Fruit fly (Drosophila melanogaster) whole organism, prepupa: Measurements from ENCODE around the gene CG7685.

Source experiments
- Blimp-1 ChIP-seq: fragments of 200-800 bp; sonication (Bioruptor generic); optimal IDR thresholded peaks from 3 replicates; lab custom pipeline; 2017; ENCODE audit warnings: missing biosample characterization, missing genetic modification characterization, mild to moderate bottlenecking, moderate library complexity, missing genetic modification reagents
- CG10669 ChIP-seq: fragments of 200-800 bp; sonication (Bioruptor generic); optimal IDR thresholded peaks from 3 replicates; lab custom pipeline; 2018; ENCODE audit warnings: missing biosample characterization, mild to moderate bottlenecking, missing genetic modification characterization, moderate library complexity
- CG11294 ChIP-seq: fragments of 200-800 bp; sonication (Bioruptor generic); IDR thresholded peaks from 2 replicates; pipeline ENCODE4 v1.3.6; 2022; ENCODE audit warnings: missing biosample characterization, missing genetic modification characterization
- CG11762 ChIP-seq: fragments of 200-800 bp; sonication (Bioruptor generic); optimal IDR thresholded peaks from 3 replicates; lab custom pipeline; 2016; ENCODE audit warnings: missing biosample characterization, missing genetic modification characterization; ENCODE audit not compliant: insufficient read depth
- CG11902 ChIP-seq: fragments of 200-800 bp; sonication (Bioruptor generic); optimal IDR thresholded peaks from 3 replicates; lab custom pipeline; 2016; ENCODE audit warnings: missing biosample characterization, missing genetic modification characterization
- CG15336 ChIP-seq: fragments of 200-800 bp; sonication (Bioruptor generic); IDR thresholded peaks from 2 replicates; pipeline ENCODE4 v1.3.6; 2022; ENCODE audit warnings: missing biosample characterization, missing genetic modification characterization
- CG16779 ChIP-seq: fragments of 200-800 bp; sonication (Bioruptor generic); optimal IDR thresholded peaks from 3 replicates; lab custom pipeline; 2017; ENCODE audit warnings: missing biosample characterization, mild to moderate bottlenecking, missing genetic modification characterization
- CG3032 ChIP-seq: fragments of 200-800 bp; optimal IDR thresholded peaks from 2 replicates; lab custom pipeline; 2019; ENCODE audit warnings: missing biosample characterization, mild to moderate bottlenecking, missing genetic modification characterization, moderate library complexity
- CG31627 ChIP-seq: fragments of 200-800 bp; sonication (Bioruptor generic); optimal IDR thresholded peaks from 3 replicates; lab custom pipeline; 2016; ENCODE audit warnings: missing biosample characterization, missing genetic modification characterization
- CG32006 ChIP-seq: fragments of 200-800 bp; sonication (Bioruptor generic); optimal IDR thresholded peaks from 3 replicates; lab custom pipeline; 2017; ENCODE audit warnings: missing biosample characterization, mild to moderate bottlenecking, missing genetic modification characterization
- CG6163 ChIP-seq: fragments of 200-800 bp; sonication (Bioruptor generic); IDR thresholded peaks from 3 replicates; pipeline ENCODE4 v1.3.6; 2022; ENCODE audit warnings: missing biosample characterization, missing genetic modification characterization
- CG6276 ChIP-seq: fragments of 200-800 bp; sonication (Bioruptor generic); optimal IDR thresholded peaks from 2 replicates; lab custom pipeline; 2017; ENCODE audit warnings: missing biosample characterization, mild to moderate bottlenecking, missing genetic modification characterization
- CG6792 ChIP-seq: fragments of 200-800 bp; sonication (Bioruptor generic); optimal IDR thresholded peaks from 3 replicates; lab custom pipeline; 2016; ENCODE audit warnings: missing biosample characterization, missing genetic modification characterization
- CG6808 ChIP-seq: fragments of 200-800 bp; sonication (Bioruptor generic); optimal IDR thresholded peaks from 3 replicates; lab custom pipeline; 2017; ENCODE audit warnings: missing biosample characterization, missing genetic modification characterization, mild to moderate bottlenecking, moderate library complexity, missing genetic modification reagents
- CG6854 ChIP-seq: fragments of 200-800 bp; sonication (Bioruptor generic); optimal IDR thresholded peaks from 2 replicates; lab custom pipeline; 2017; ENCODE audit warnings: missing biosample characterization, mild to moderate bottlenecking, missing genetic modification characterization
- CG8119 ChIP-seq: fragments of 200-800 bp; sonication (Bioruptor generic); IDR thresholded peaks from 3 replicates; pipeline ENCODE4 v1.3.6; 2022; ENCODE audit warnings: missing biosample characterization, missing genetic modification characterization
- CG8319 ChIP-seq: fragments of 200-800 bp; sonication (Bioruptor generic); optimal IDR thresholded peaks from 3 replicates; lab custom pipeline; 2016; ENCODE audit warnings: missing biosample characterization, missing genetic modification characterization
- CG8632 ChIP-seq: fragments of 200-800 bp; sonication (Bioruptor generic); optimal IDR thresholded peaks from 3 replicates; lab custom pipeline; 2016; ENCODE audit warnings: missing biosample characterization, missing genetic modification characterization
- Eip75B ChIP-seq: fragments of 200-800 bp; sonication (Bioruptor generic); optimal IDR thresholded peaks from 3 replicates; lab custom pipeline; 2016; ENCODE audit warnings: missing biosample characterization, missing genetic modification characterization
- Eip93F ChIP-seq: fragments of 200-800 bp; sonication (Bioruptor generic); optimal IDR thresholded peaks from 2 replicates; lab custom pipeline; 2016; ENCODE audit warnings: missing biosample characterization, mild to moderate bottlenecking, missing genetic modification characterization
- Ets21C ChIP-seq: fragments of 200-800 bp; sonication (Bioruptor generic); optimal IDR thresholded peaks from 3 replicates; lab custom pipeline; 2016; ENCODE audit warnings: missing biosample characterization, missing genetic modification characterization
- Gug ChIP-seq: fragments of 200-800 bp; sonication (Bioruptor generic); IDR thresholded peaks from 2 replicates; pipeline ENCODE4 v1.3.6; 2022; ENCODE audit warnings: missing biosample characterization, missing genetic modification characterization
- Hr38 ChIP-seq: sonication (Bioruptor generic); optimal IDR thresholded peaks from 2 replicates; lab custom pipeline; 2016; ENCODE audit warnings: missing biosample characterization, missing genetic modification characterization
- Hr39 ChIP-seq: fragments of 200-800 bp; sonication (Bioruptor generic); optimal IDR thresholded peaks from 2 replicates; lab custom pipeline; 2016; ENCODE audit warnings: missing biosample characterization, missing genetic modification characterization
- Met ChIP-seq: fragments of 200-800 bp; sonication (Bioruptor generic); optimal IDR thresholded peaks from 3 replicates; lab custom pipeline; 2016; ENCODE audit warnings: missing biosample characterization, missing genetic modification characterization
- Smox ChIP-seq: fragments of 200-800 bp; sonication (Bioruptor generic); optimal IDR thresholded peaks from 3 replicates; lab custom pipeline; 2016; ENCODE audit warnings: missing biosample characterization, missing genetic modification characterization
- Sox102F ChIP-seq: fragments of 200-800 bp; sonication (Bioruptor generic); optimal IDR thresholded peaks from 2 replicates; lab custom pipeline; 2016; ENCODE audit warnings: missing biosample characterization, mild to moderate bottlenecking, missing genetic modification characterization
- Sox14 ChIP-seq: fragments of 200-800 bp; sonication (Bioruptor generic); optimal IDR thresholded peaks from 3 replicates; lab custom pipeline; 2016; ENCODE audit warnings: missing biosample characterization, missing genetic modification characterization
- Sox15 ChIP-seq: fragments of 200-800 bp; sonication (Bioruptor generic); optimal IDR thresholded peaks from 3 replicates; lab custom pipeline; 2016; ENCODE audit warnings: missing biosample characterization, missing genetic modification characterization
- acj6 ChIP-seq: fragments of 200-800 bp; sonication (Bioruptor generic); optimal IDR thresholded peaks from 3 replicates; lab custom pipeline; 2016; ENCODE audit warnings: missing biosample characterization, missing genetic modification characterization
- cyc ChIP-seq: fragments of 200-800 bp; sonication (Bioruptor generic); optimal IDR thresholded peaks from 3 replicates; lab custom pipeline; 2016; ENCODE audit warnings: missing biosample characterization, missing genetic modification characterization
- dac ChIP-seq: fragments of 200-800 bp; sonication (Bioruptor generic); optimal IDR thresholded peaks from 2 replicates; lab custom pipeline; 2017; ENCODE audit warnings: missing biosample characterization, mild to moderate bottlenecking, missing genetic modification characterization
- dsx ChIP-seq: fragments of 200-800 bp; optimal IDR thresholded peaks from 3 replicates; lab custom pipeline; 2019; ENCODE audit warnings: missing biosample characterization, mild to moderate bottlenecking, missing genetic modification characterization, moderate library complexity; ENCODE audit not compliant: poor library complexity, severe bottlenecking
- eg ChIP-seq: fragments of 200-800 bp; sonication (Bioruptor generic); IDR thresholded peaks from 3 replicates; pipeline ENCODE4 v1.3.6; 2022; ENCODE audit warnings: missing biosample characterization, missing genetic modification characterization
- fd85E ChIP-seq: fragments of 200-800 bp; sonication (Bioruptor generic); optimal IDR thresholded peaks from 3 replicates; lab custom pipeline; 2016; ENCODE audit warnings: missing biosample characterization, missing genetic modification characterization
- lz ChIP-seq: fragments of 200-800 bp; sonication (Bioruptor generic); optimal IDR thresholded peaks from 3 replicates; lab custom pipeline; 2016; ENCODE audit warnings: missing biosample characterization, missing genetic modification characterization
- ss ChIP-seq, 2 experiments: fragments of 200-800 bp; sonication (Bioruptor generic); optimal IDR thresholded peaks; 2 replicates in 1 of 2; 3 replicates in 1 of 2; lab custom pipeline; 2017 to 2018; ENCODE audit warnings: mild to moderate bottlenecking in 2 of 2, missing biosample characterization in 2 of 2, missing genetic modification characterization in 2 of 2, moderate library complexity in 1 of 2
- svp ChIP-seq: fragments of 200-800 bp; sonication (Bioruptor generic); peaks from one replicate; lab custom pipeline; 2016; ENCODE audit warnings: missing biosample characterization, missing genetic modification characterization
- vri ChIP-seq: fragments of 200-800 bp; sonication (Bioruptor generic); optimal IDR thresholded peaks from 3 replicates; lab custom pipeline; 2016; ENCODE audit warnings: missing biosample characterization, mild to moderate bottlenecking, missing genetic modification characterization

Gene CG7685

dm6 chr3R:18402549-18403429 lies 2.0 kb upstream of the CG7685 start, which contains the start of the genes Wdr37 and koko (continued):
- peak; percentile 92 for TF ChIP-seq Eip75B (GFP tag; lab: Kevin White, UChicago)
- TF ChIP-seq Hr39, result peak; percentile 82
- TF ChIP-seq CG32006 (GFP tag; lab: Kevin White, UChicago), result peak; percentile 96
- TF ChIP-seq Sox102F, result peak; percentile 89
- peak; percentile 90 for TF ChIP-seq CG11902 (GFP tag; lab: Kevin White, UChicago)
- TF ChIP-seq CG8319 (GFP tag; lab: Kevin White, UChicago), result peak; percentile 93
- peak; percentile 90 for TF ChIP-seq Met
- TF ChIP-seq eg, result peak; percentile 98
- TF ChIP-seq dac (GFP tag; lab: Kevin White, UChicago), result peak; percentile 78
- TF ChIP-seq fd85E (GFP tag; lab: Kevin White, UChicago), result peak; percentile 78
- peak; percentile 65 for TF ChIP-seq CG6854 (GFP tag; lab: Kevin White, UChicago)
- peak; percentile 98 for TF ChIP-seq CG15336 (GFP tag; lab: Robert Waterston, UW)
- peak; percentile 93 for TF ChIP-seq Smox (GFP tag; lab: Kevin White, UChicago)
- TF ChIP-seq CG31627 (GFP tag; lab: Kevin White, UChicago), result peak; percentile 89
- peak; percentile 94 for TF ChIP-seq cyc (GFP tag; lab: Kevin White, UChicago)
- peak; percentile 94 for TF ChIP-seq CG6792 (GFP tag; lab: Kevin White, UChicago)
- peak; percentile 83 for TF ChIP-seq Blimp-1 (GFP tag; lab: Kevin White, UChicago)
- TF ChIP-seq ss (GFP tag; optimal IDR thresholded peaks at IDR 0.05; lab: Kevin White, UChicago), result peak; percentile 87 to 94
- TF ChIP-seq svp (GFP tag; lab: Kevin White, UChicago), result peak; percentile 96
- TF ChIP-seq CG8632 (GFP tag; lab: Kevin White, UChicago), result peak; percentile 96
- peak; percentile 98 for TF ChIP-seq Gug
- TF ChIP-seq CG10669 (GFP tag; lab: Kevin White, UChicago), result peak; percentile 93
- peak; percentile 96 for TF ChIP-seq CG6163 (GFP tag; lab: Robert Waterston, UW)
- TF ChIP-seq Hr38 (GFP tag; lab: Kevin White, UChicago), result no peak
- peak; percentile 98 for TF ChIP-seq CG3032 (tag; lab: Kevin White, UChicago)
- TF ChIP-seq lz (GFP tag; lab: Kevin White, UChicago), result peak; percentile 89
- peak; percentile 94 for TF ChIP-seq dsx (GFP tag; lab: Kevin White, UChicago)
- TF ChIP-seq Eip93F (GFP tag; lab: Kevin White, UChicago), result peak; percentile 86
- peak; percentile 85 for TF ChIP-seq CG16779 (tag; lab: Kevin White, UChicago)
- TF ChIP-seq, all 60 proteins: peak for 59

- TF ChIP-seq acj6 (GFP tag; lab: Kevin White, UChicago) (no peak), Eip93F (GFP tag; lab: Kevin White, UChicago) (no peak), CG8119 (GFP tag; lab: Robert Waterston, UW) (no peak), CG3032 (tag; lab: Kevin White, UChicago) (no peak), CG6792 (GFP tag; lab: Kevin White, UChicago) (no peak), Ets21C (GFP tag; lab: Kevin White, UChicago) (no peak), CG6276 (GFP tag; lab: Kevin White, UChicago) (no peak), Sox14 (GFP tag; lab: Kevin White, UChicago) (no peak), Sox15 (no peak), CG11762 (GFP tag; lab: Kevin White, UChicago) (no peak), dac (GFP tag; lab: Kevin White, UChicago) (no peak), CG10669 (GFP tag; lab: Kevin White, UChicago) (no peak), Met (no peak), CG16779 (tag; lab: Kevin White, UChicago) (no peak), CG8319 (GFP tag; lab: Kevin White, UChicago) (no peak), CG6808 (no peak), Eip75B (GFP tag; lab: Kevin White, UChicago) (no peak), vri (GFP tag; lab: Kevin White, UChicago) (no peak), Smox (GFP tag; lab: Kevin White, UChicago) (no peak), CG11294 (GFP tag; lab: Robert Waterston, UW) (no peak)
Measured at dm6 chr3R:18411205-18411749, 6.5 kb downstream of the CG7685 start, which contains the start of gene CG10864. Gene CG10864, minus strand, starts transcription at chr3R:18411631.
